Fruit fly (Drosophila melanogaster) whole organism, wandering third instar larva: ENCODE data around the gene CG4174.

Experiments
- Dfd ChIP-seq: fragments of >200 bp; optimal IDR thresholded peaks from 2 replicates; lab custom pipeline; 2017; ENCODE audit warnings: missing biosample characterization, missing genetic modification characterization
- Dif ChIP-seq: fragments of 200-275, 200-300 bp; sonication (Bioruptor generic); optimal IDR thresholded peaks from 2 replicates; lab custom pipeline; 2018; ENCODE audit warnings: missing biosample characterization, missing genetic modification characterization; ENCODE audit not compliant: partially characterized antibody
- Hr78 ChIP-seq: fragments of >200 bp; optimal IDR thresholded peaks from 2 replicates; lab custom pipeline; 2017; ENCODE audit warnings: missing biosample characterization, missing genetic modification characterization
- Myc ChIP-seq: fragments of >200 bp; optimal IDR thresholded peaks from 2 replicates; lab custom pipeline; 2017
- br ChIP-seq: fragments of 200-800 bp; sonication (Bioruptor generic); optimal IDR thresholded peaks from 2 replicates; lab custom pipeline; 2016; ENCODE audit warnings: missing biosample characterization, missing genetic modification characterization
- foxo ChIP-seq, 2 experiments: fragments of 200-800 bp; sonication (Bioruptor generic); optimal IDR thresholded peaks; 2 replicates in 1 of 2; 3 replicates in 1 of 2; lab custom pipeline; 2016 to 2017; ENCODE audit warnings: missing biosample characterization in 2 of 2, missing genetic modification characterization in 2 of 2
- h ChIP-seq: fragments of 200-800 bp; sonication (Bioruptor generic); optimal IDR thresholded peaks from 3 replicates; lab custom pipeline; 2016; ENCODE audit warnings: missing biosample characterization, mild to moderate bottlenecking, missing genetic modification characterization
- pan ChIP-seq: fragments of >200 bp; optimal IDR thresholded peaks from 2 replicates; lab custom pipeline; 2017

dm6 chr3L:18607162-18607561 lies 10.6 kb downstream of the CG4174 start, which contains the start of gene CG18231:
- TF ChIP-seq br (GFP tag; lab: Kevin White, UChicago) (no peak), h (GFP tag; lab: Kevin White, UChicago) (no peak), Hr78 (no peak), Dfd (GFP tag; lab: Kevin White, UChicago) (no peak), foxo (GFP tag; optimal IDR thresholded peaks at IDR 0.05; lab: Kevin White, UChicago) (no peak), pan (lab: Kevin White, UChicago) (no peak), Dif (no peak), Myc (lab: Kevin White, UChicago) (no peak)
